Fruit fly (Drosophila melanogaster): ENCODE measurements around the gene msl-2.

msl-2 gene

dm6 chr2L:3475948-3476347, 10.0 kb upstream of the msl-2 start (continued):
- TF ChIP-seq ash1 (GFP tag; optimal IDR thresholded peaks at IDR 0.05) (no peak), CG9817 (tag; optimal IDR thresholded peaks at IDR 0.05) (peak; percentile 72), Hmr (GFP tag; optimal IDR thresholded peaks at IDR 0.05) (peak; percentile 73), run (tag; optimal IDR thresholded peaks at IDR 0.05) (peak; percentile 33), lola (GFP tag; optimal IDR thresholded peaks at IDR 0.05) (peak in 1 of 3 experiments; percentile 7), danr (GFP tag; IDR thresholded peaks at IDR 0.05) (peak; percentile 56; the same call in 1 of the 2 replicates), CG10654 (GFP tag; optimal IDR thresholded peaks at IDR 0.05) (peak; percentile 26), gro (GFP tag; optimal IDR thresholded peaks at IDR 0.05) (no peak), CG4730 (GFP tag; IDR thresholded peaks at IDR 0.05) (peak; percentile 35; the same call in 1 of the 2 replicates), CG15479 (GFP tag; optimal IDR thresholded peaks at IDR 0.05) (no peak), repo (GFP tag; optimal IDR thresholded peaks at IDR 0.05) (no peak), Fer2 (tag; optimal IDR thresholded peaks at IDR 0.05) (peak; percentile 27), zen2 (GFP tag; IDR thresholded peaks at IDR 0.05; ENCODE audit: partially characterized antibody) (no peak), pfk (GFP tag; optimal IDR thresholded peaks at IDR 0.05) (no peak), ara (GFP tag; IDR thresholded peaks at IDR 0.05) (no peak), CG2202 (tag; optimal IDR thresholded peaks at IDR 0.05) (no peak), CG2712 (tag; optimal IDR thresholded peaks at IDR 0.05) (peak; percentile 66), CG4282 (GFP tag; optimal IDR thresholded peaks at IDR 0.05) (no peak), CG2889 (GFP tag; IDR thresholded peaks at IDR 0.05) (0 out of 3 replicates have a peak, but pooled peaks have one; percentile 27), CG8281 (tag; optimal IDR thresholded peaks at IDR 0.05) (no peak), Atf3 (GFP tag; optimal IDR thresholded peaks at IDR 0.05) (no peak), tio (GFP tag; optimal IDR thresholded peaks at IDR 0.05) (peak; percentile 12), Nf-YC (tag; optimal IDR thresholded peaks at IDR 0.05) (peak; percentile 33), ems (GFP tag; optimal IDR thresholded peaks at IDR 0.05) (peak; percentile 16), grn (GFP tag; optimal IDR thresholded peaks at IDR 0.05) (no peak), CG11093 (GFP tag; IDR thresholded peaks at IDR 0.05) (no peak), D19A (tag; optimal IDR thresholded peaks at IDR 0.05) (peak; percentile 94), B-H1 (GFP tag; IDR thresholded peaks at IDR 0.05) (peak; percentile 34; the same call in 2 of the 3 replicates), CG12769 (tag; optimal IDR thresholded peaks at IDR 0.05) (no peak), cwo (GFP tag; optimal IDR thresholded peaks at IDR 0.05) (peak; percentile 70), chn (GFP tag; optimal IDR thresholded peaks at IDR 0.05) (peak; percentile 32), dpn (GFP tag; optimal IDR thresholded peaks at IDR 0.05) (peak; percentile 38 to 60), H15 (GFP tag; IDR thresholded peaks at IDR 0.05) (0 out of 3 replicates have a peak, but pooled peaks have one; percentile 44), Opbp (GFP tag; IDR thresholded peaks at IDR 0.05; ENCODE audit: partially characterized antibody) (no peak), HmgZ (tag; optimal IDR thresholded peaks at IDR 0.05) (peak; percentile 67), ro (GFP tag; IDR thresholded peaks at IDR 0.05) (no peak), Poxn (GFP tag; IDR thresholded peaks at IDR 0.05) (no peak), CG16815 (GFP tag; optimal IDR thresholded peaks at IDR 0.05) (no peak), CG2199 (GFP tag; IDR thresholded peaks at IDR 0.05) (no peak), CG13287 (GFP tag; IDR thresholded peaks at IDR 0.05; ENCODE audit: partially characterized antibody) (no peak), CG6765 (GFP tag; optimal IDR thresholded peaks at IDR 0.05) (peak; percentile 65), wor (GFP tag; IDR thresholded peaks at IDR 0.05) (peak; percentile 35; the same call in 1 of the 2 replicates), CG6791 (GFP tag; IDR thresholded peaks at IDR 0.05; ENCODE audit: partially characterized antibody) (no peak), bigmax (GFP tag; optimal IDR thresholded peaks at IDR 0.05) (no peak), kni (GFP tag; optimal IDR thresholded peaks at IDR 0.05) (no peak), CG3847 (GFP tag; IDR thresholded peaks at IDR 0.05) (peak; percentile 52), exex (tag; optimal IDR thresholded peaks at IDR 0.05) (peak; percentile 25), pita (GFP tag; optimal IDR thresholded peaks at IDR 0.05) (no peak), CG17186 (GFP tag; optimal IDR thresholded peaks at IDR 0.05) (no peak), usp (GFP tag; optimal IDR thresholded peaks at IDR 0.05) (no peak)
